Worm (Caenorhabditis elegans): ENCODE data around the gene sma-4.

DNA sequence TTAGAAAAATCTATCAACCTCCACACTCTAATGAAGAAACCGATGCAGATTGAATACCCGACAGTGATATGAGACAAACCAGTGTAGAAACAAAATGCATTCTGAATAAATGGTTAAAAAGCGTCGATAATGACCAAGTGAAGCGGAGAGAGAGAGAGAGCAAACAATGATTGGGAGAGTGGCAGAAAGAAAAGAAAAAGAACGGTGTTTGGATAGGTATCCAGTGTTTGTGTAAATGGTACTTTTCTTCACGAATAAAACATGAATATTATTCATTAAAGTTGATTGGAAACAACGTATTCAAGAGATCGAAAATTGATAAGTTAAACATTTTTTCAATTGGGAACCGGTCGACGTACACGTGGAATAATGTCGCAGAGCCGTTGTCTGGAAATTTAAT lies 53.4 kb downstream of the sma-4 start, which contains the start of gene F01F1.15:
- TF ChIP-seq hlh-1 (tag; optimal IDR thresholded peaks at IDR 0.05) (no peak), mep-1 (tag; optimal IDR thresholded peaks at IDR 0.05) (no peak), ces-1 (GFP tag; optimal IDR thresholded peaks at IDR 0.05) (no peak), ztf-11 (tag; optimal IDR thresholded peaks at IDR 0.05) (no peak), snpc-4 (tag; optimal IDR thresholded peaks at IDR 0.05) (no peak), mls-2 (tag; optimal IDR thresholded peaks at IDR 0.05) (no peak), ham-2 (GFP tag; optimal IDR thresholded peaks at IDR 0.05) (no peak), elt-3 (tag; optimal IDR thresholded peaks at IDR 0.05) (no peak)
